Worm (Caenorhabditis elegans) whole organism, L1 larva: ENCODE measurements around the gene T26H5.11.

Experiments
- aha-1 ChIP-seq: fragments of 150-350 bp; optimal IDR thresholded peaks from 2 replicates; lab custom pipeline; 2014; ENCODE audit warnings: missing biosample characterization, missing genetic modification characterization
- aly-2 ChIP-seq: fragments of 150-350 bp; optimal IDR thresholded peaks from 2 replicates; lab custom pipeline; 2014; ENCODE audit warnings: missing biosample characterization, missing genetic modification characterization
- ceh-8 ChIP-seq: fragments of 200-800 bp; sonication (Bioruptor generic); optimal IDR thresholded peaks from 2 replicates; lab custom pipeline; 2018; ENCODE audit warnings: mild to moderate bottlenecking, missing genetic modification characterization, moderate library complexity, missing compliant biosample characterization
- ces-1 ChIP-seq: fragments of 150-350 bp; optimal IDR thresholded peaks from 2 replicates; lab custom pipeline; 2014; ENCODE audit warnings: missing biosample characterization, missing genetic modification reagents, missing genetic modification characterization
- dpl-1 ChIP-seq, 3 experiments: fragments of 150-350 bp in 2 of 3; sonication (generic microtip) in 1 of 3; optimal IDR thresholded peaks; 2 replicates each; lab custom pipeline; 2014 to 2017; ENCODE audit warnings: missing biosample characterization in 3 of 3, missing genetic modification characterization in 3 of 3, missing genetic modification reagents in 3 of 3
- dsc-1 ChIP-seq: sonication (generic microtip); optimal IDR thresholded peaks from 2 replicates; lab custom pipeline; 2016; ENCODE audit warnings: mild to moderate bottlenecking, missing genetic modification characterization, missing compliant biosample characterization
- efl-1 ChIP-seq, 4 experiments: fragments of 150-350 bp; optimal IDR thresholded peaks in 3 of 4; peaks in 1 of 4; 1 replicate in 1 of 4; 2 replicates in 3 of 4; lab custom pipeline; 2014; ENCODE audit warnings: missing biosample characterization in 2 of 4, missing genetic modification characterization in 2 of 4, missing genetic modification reagents in 2 of 4
- elt-2 ChIP-seq: sonication (generic microtip); optimal IDR thresholded peaks from 2 replicates; lab custom pipeline; 2016; ENCODE audit warnings: missing genetic modification characterization, mild to moderate bottlenecking, inconsistent platforms, missing compliant biosample characterization, missing genetic modification reagents
- fkh-4 ChIP-seq: sonication (generic microtip); optimal IDR thresholded peaks from 2 replicates; lab custom pipeline; 2016; ENCODE audit warnings: missing compliant biosample characterization, missing genetic modification characterization, borderline replicate concordance
- fos-1 ChIP-seq: fragments of 150-350 bp; optimal IDR thresholded peaks from 2 replicates; lab custom pipeline; 2014; ENCODE audit warnings: missing biosample characterization, missing genetic modification characterization
- hpl-2 ChIP-seq: fragments of 150-350 bp; optimal IDR thresholded peaks from 2 replicates; lab custom pipeline; 2014; ENCODE audit warnings: missing biosample characterization, missing genetic modification reagents, missing genetic modification characterization
- jun-1 ChIP-seq: fragments of 150-350 bp; optimal IDR thresholded peaks from 2 replicates; lab custom pipeline; 2014; ENCODE audit warnings: missing biosample characterization, missing genetic modification reagents, missing genetic modification characterization
- lin-14 ChIP-seq: fragments of 200-800 bp; sonication (Bioruptor generic); optimal IDR thresholded peaks from 2 replicates; lab custom pipeline; 2018; ENCODE audit warnings: mild to moderate bottlenecking, missing genetic modification characterization, moderate library complexity, missing compliant biosample characterization
- lir-3 ChIP-seq: sonication (generic microtip); optimal IDR thresholded peaks from 2 replicates; lab custom pipeline; 2016; ENCODE audit warnings: mild to moderate bottlenecking, missing genetic modification characterization, moderate library complexity, missing compliant biosample characterization; ENCODE audit not compliant: poor library complexity
- nhr-11 ChIP-seq: fragments of 150-350 bp; optimal IDR thresholded peaks from 2 replicates; lab custom pipeline; 2014; ENCODE audit warnings: missing biosample characterization, missing genetic modification characterization
- nhr-19 ChIP-seq: fragments of 200-800 bp; sonication (Bioruptor generic); conservative IDR thresholded peaks from 2 replicates; pipeline ENCODE4 v1.3.6; 2022; ENCODE audit warnings: missing genetic modification characterization, missing compliant biosample characterization
- nhr-20 ChIP-seq: sonication (generic microtip); optimal IDR thresholded peaks from 2 replicates; lab custom pipeline; 2016; ENCODE audit warnings: mild to moderate bottlenecking, missing genetic modification characterization, missing compliant biosample characterization
- nhr-71 ChIP-seq: sonication (generic microtip); optimal IDR thresholded peaks from 2 replicates; lab custom pipeline; 2016; ENCODE audit warnings: mild to moderate bottlenecking, missing genetic modification characterization, moderate library complexity, missing compliant biosample characterization
- nhr-76 ChIP-seq: sonication (generic microtip); optimal IDR thresholded peaks from 2 replicates; lab custom pipeline; 2017; ENCODE audit warnings: missing biosample characterization, missing genetic modification characterization
- nhr-85 ChIP-seq: sonication (generic microtip); peaks from one replicate; lab custom pipeline; 2016; ENCODE audit warnings: missing genetic modification characterization, inconsistent platforms, missing compliant biosample characterization
- pax-3 ChIP-seq: fragments of 200-800 bp; sonication (Bioruptor generic); optimal IDR thresholded peaks from 2 replicates; lab custom pipeline; 2018; ENCODE audit warnings: mild to moderate bottlenecking, missing genetic modification characterization, moderate library complexity, missing compliant biosample characterization
- pqm-1 ChIP-seq: sonication (generic microtip); optimal IDR thresholded peaks from 3 replicates; lab custom pipeline; 2017; ENCODE audit warnings: missing biosample characterization, missing genetic modification characterization
- sox-4 ChIP-seq: sonication (generic microtip); optimal IDR thresholded peaks from 2 replicates; lab custom pipeline; 2016; ENCODE audit warnings: missing genetic modification characterization, missing compliant biosample characterization
- unc-30 ChIP-seq: sonication (generic microtip); optimal IDR thresholded peaks from 2 replicates; lab custom pipeline; 2017; ENCODE audit warnings: missing biosample characterization, missing genetic modification characterization
- unc-62 ChIP-seq: fragments of 150-350 bp; optimal IDR thresholded peaks from 2 replicates; lab custom pipeline; 2014; ENCODE audit warnings: missing biosample characterization, missing genetic modification reagents, missing genetic modification characterization
- unc-98 ChIP-seq: fragments of 200-800 bp; sonication (Bioruptor generic); IDR thresholded peaks from 2 replicates; pipeline ENCODE4 v1.3.6; 2022; ENCODE audit warnings: missing genetic modification characterization, missing compliant biosample characterization
- vab-15 ChIP-seq: sonication (generic microtip); optimal IDR thresholded peaks from 2 replicates; lab custom pipeline; 2017; ENCODE audit warnings: missing genotype, mild to moderate bottlenecking, missing genetic modification characterization, missing compliant biosample characterization
- zip-4 ChIP-seq: fragments of 200-800 bp; sonication (Bioruptor generic); optimal IDR thresholded peaks from 2 replicates; lab custom pipeline; 2018; ENCODE audit warnings: mild to moderate bottlenecking, missing genetic modification characterization, moderate library complexity, missing compliant biosample characterization
- ztf-4 ChIP-seq: fragments of 150-350 bp; optimal IDR thresholded peaks from 2 replicates; lab custom pipeline; 2014; ENCODE audit warnings: missing biosample characterization, missing genetic modification characterization

The T26H5.11 gene

ce11 chrV:15459088-15459487 is 15.0 kb upstream of the T26H5.11 start, which contains the start of gene str-71:
Gene str-71 (minus strand): TSS chrV:15459188.
- TF ChIP-seq unc-98 (no peak), dsc-1 (no peak), lin-14 (GFP tag; lab: Kevin White, UChicago) (no peak)

ce11 chrV:15454322-15454721 is 10.2 kb upstream of the T26H5.11 start:
- TF ChIP-seq pqm-1 (no peak), nhr-85 (tag; lab: Kevin White, UChicago) (peak; percentile 22)

- TF ChIP-seq ztf-4 (tag; lab: Kevin White, UChicago) (no peak), dpl-1 (GFP tag; optimal IDR thresholded peaks at IDR 0.05; lab: Kevin White, UChicago) (no peak), nhr-19 (no peak), zip-4 (no peak), hpl-2 (no peak), elt-2 (tag; lab: Kevin White, UChicago) (no peak), fos-1 (tag; lab: Kevin White, UChicago) (no peak), pax-3 (tag; lab: Kevin White, UChicago) (no peak), aha-1 (tag; lab: Kevin White, UChicago) (no peak), efl-1 (optimal IDR thresholded peaks at IDR 0.05; lab: Kevin White, UChicago) (no peak), efl-1 (GFP tag; optimal IDR thresholded peaks at IDR 0.05 in 1 of 2; lab: Kevin White, UChicago) (no peak), lir-3 (tag; lab: Kevin White, UChicago) (no peak), nhr-71 (tag; lab: Kevin White, UChicago) (no peak), ceh-8 (GFP tag; lab: Kevin White, UChicago) (no peak), nhr-11 (tag; lab: Kevin White, UChicago) (no peak)
- TF ChIP-seq, all 84 proteins: peak for 0
Measured at ce11 chrV:15451421-15451820, 7.3 kb upstream of the T26H5.11 start, which contains the start of gene srw-33. Gene srw-33 (minus strand): TSS chrV:15451521.

- no peak for TF ChIP-seq nhr-19
- no peak for TF ChIP-seq fkh-4 (tag; lab: Kevin White, UChicago)
- TF ChIP-seq aly-2 (tag; lab: Kevin White, UChicago) = no peak
- no peak for TF ChIP-seq unc-30 (tag; lab: Kevin White, UChicago)
- no peak for TF ChIP-seq elt-2 (tag; lab: Kevin White, UChicago)
- TF ChIP-seq ces-1 (GFP tag; lab: Kevin White, UChicago) = no peak
- TF ChIP-seq nhr-20 (tag; lab: Kevin White, UChicago) = no peak
Measured at ce11 chrV:15448865-15449264, 4.8 kb upstream of the T26H5.11 start, which contains the start of gene T26H5.14. Gene T26H5.14 (plus strand): TSS chrV:15449165.

- no peak for TF ChIP-seq nhr-20 (tag; lab: Kevin White, UChicago)
- peak; percentile 95 for TF ChIP-seq elt-2 (tag; lab: Kevin White, UChicago)
- TF ChIP-seq unc-98 = no peak
- no peak for TF ChIP-seq efl-1 (optimal IDR thresholded peaks at IDR 0.05; lab: Kevin White, UChicago)
- peak in 1 of 2 experiments; percentile 73 for TF ChIP-seq efl-1 (GFP tag; optimal IDR thresholded peaks at IDR 0.05 in 1 of 2; lab: Kevin White, UChicago)
- no peak for TF ChIP-seq nhr-76 (tag; lab: Kevin White, UChicago)
- TF ChIP-seq unc-62 (GFP tag; lab: Kevin White, UChicago) = no peak
- no peak for TF ChIP-seq vab-15 (tag; lab: Kevin White, UChicago)
Measured at ce11 chrV:15448408-15448807, 4.3 kb upstream of the T26H5.11 start, which contains the start of gene T26H5.4. Gene T26H5.4 (minus strand): TSS chrV:15448701.

- TF ChIP-seq fkh-4 (tag; lab: Kevin White, UChicago) (no peak), ceh-8 (GFP tag; lab: Kevin White, UChicago) (no peak), lin-14 (GFP tag; lab: Kevin White, UChicago) (no peak)
Measured at ce11 chrV:15445437-15445836, 1.3 kb upstream of the T26H5.11 start, which contains the start of gene srh-239. Gene srh-239 (plus strand): TSS chrV:15445737.

- TF ChIP-seq elt-2 (tag; lab: Kevin White, UChicago) (peak; percentile 57), sox-4 (tag; lab: Kevin White, UChicago) (no peak), jun-1 (tag; lab: Kevin White, UChicago) (peak; percentile 27)
Measured at ce11 chrV:15444615-15445014, 527 bp upstream of the T26H5.11 start, which contains the start of gene T26H5.9. Gene T26H5.9 (plus strand): TSS chrV:15444916.
